Worm (Caenorhabditis elegans) whole organism, L2 larva: ENCODE data around the gene acs-10.

Experiments used
- C34F6.9 ChIP-seq: fragments of 150-350 bp; optimal IDR thresholded peaks from 2 replicates; lab custom pipeline; 2014; ENCODE audit warnings: missing biosample characterization, missing genetic modification characterization
- F13H6.1 ChIP-seq: sonication (generic microtip); optimal IDR thresholded peaks from 2 replicates; lab custom pipeline; 2016; ENCODE audit warnings: missing genetic modification characterization, missing compliant biosample characterization
- R02D3.7 ChIP-seq: fragments of 150-350 bp; optimal IDR thresholded peaks from 2 replicates; lab custom pipeline; 2014; ENCODE audit warnings: missing biosample characterization, missing genetic modification characterization
- Y55F3AM.14 ChIP-seq: fragments of 200-800 bp; sonication (Bioruptor generic); optimal IDR thresholded peaks from 2 replicates; lab custom pipeline; 2018; ENCODE audit warnings: mild to moderate bottlenecking, missing genetic modification characterization, missing compliant biosample characterization
- ZK546.5 ChIP-seq: sonication (generic microtip); optimal IDR thresholded peaks from 2 replicates; lab custom pipeline; 2017; ENCODE audit warnings: missing biosample characterization, missing genetic modification characterization
- alr-1 ChIP-seq: fragments of 150-350 bp; optimal IDR thresholded peaks from 2 replicates; lab custom pipeline; 2014; ENCODE audit warnings: missing biosample characterization, missing genetic modification characterization
- aly-2 ChIP-seq: fragments of 150-350 bp; optimal IDR thresholded peaks from 2 replicates; lab custom pipeline; 2014; ENCODE audit warnings: missing biosample characterization, missing genetic modification characterization
- ama-1 ChIP-seq: fragments of 150-350 bp; optimal IDR thresholded peaks from 2 replicates; lab custom pipeline; 2018; ENCODE audit warnings: inconsistent platforms
- blmp-1 ChIP-seq: sonication (generic microtip); optimal IDR thresholded peaks from 2 replicates; lab custom pipeline; 2017; ENCODE audit warnings: missing genetic modification characterization, mild to moderate bottlenecking, missing compliant biosample characterization, antibody characterized with exemption, moderate library complexity; ENCODE audit not compliant: insufficient read depth
- ceh-16 ChIP-seq: fragments of 150-350 bp; optimal IDR thresholded peaks from 2 replicates; lab custom pipeline; 2014; ENCODE audit warnings: missing biosample characterization, missing genetic modification characterization
- ceh-82 ChIP-seq: fragments of 150-350 bp; optimal IDR thresholded peaks from 2 replicates; lab custom pipeline; 2014; ENCODE audit warnings: missing biosample characterization, missing genetic modification characterization
- crh-2 ChIP-seq: sonication (generic microtip); optimal IDR thresholded peaks from 2 replicates; lab custom pipeline; 2017; ENCODE audit warnings: missing biosample characterization, missing genetic modification characterization
- egl-27 ChIP-seq: sonication (generic microtip); optimal IDR thresholded peaks from 3 replicates; lab custom pipeline; 2017; ENCODE audit warnings: missing biosample characterization, missing genetic modification reagents, missing genetic modification characterization
- elt-1 ChIP-seq: fragments of 150-350 bp; optimal IDR thresholded peaks from 2 replicates; lab custom pipeline; 2014; ENCODE audit warnings: missing biosample characterization, missing genetic modification characterization
- elt-3 ChIP-seq: sonication (generic microtip); optimal IDR thresholded peaks from 2 replicates; lab custom pipeline; 2017; ENCODE audit warnings: missing biosample characterization, missing genetic modification characterization
- gmeb-1 ChIP-seq: fragments of 150-350 bp; optimal IDR thresholded peaks from 2 replicates; lab custom pipeline; 2014; ENCODE audit warnings: missing biosample characterization, missing genetic modification characterization
- lin-13 ChIP-seq: fragments of 150-350 bp; optimal IDR thresholded peaks from 2 replicates; lab custom pipeline; 2014; ENCODE audit warnings: missing biosample characterization, missing genetic modification reagents, missing genetic modification characterization
- lin-39 ChIP-seq: fragments of 150-350 bp; optimal IDR thresholded peaks from 2 replicates; lab custom pipeline; 2014; ENCODE audit warnings: missing biosample characterization, missing genetic modification reagents, missing genetic modification characterization
- lsy-2 ChIP-seq, 2 experiments: fragments of 150-350 bp in 1 of 2; sonication (generic microtip) in 1 of 2; optimal IDR thresholded peaks; 2 replicates each; lab custom pipeline; 2014 to 2017; ENCODE audit warnings: missing biosample characterization in 2 of 2, missing genetic modification characterization in 2 of 2
- mab-5 ChIP-seq: fragments of 150-350 bp; optimal IDR thresholded peaks from 2 replicates; lab custom pipeline; 2014; ENCODE audit warnings: missing biosample characterization, missing genetic modification characterization
- mbf-1 ChIP-seq: sonication (generic microtip); optimal IDR thresholded peaks from 2 replicates; lab custom pipeline; 2017; ENCODE audit warnings: missing biosample characterization, missing genetic modification characterization
- mdl-1 ChIP-seq, 2 experiments: fragments of 150-350 bp in 1 of 2; sonication (generic microtip) in 1 of 2; optimal IDR thresholded peaks; 2 replicates each; lab custom pipeline; 2017; ENCODE audit warnings: missing biosample characterization in 2 of 2, missing genetic modification characterization in 2 of 2
- nhr-10 ChIP-seq: sonication (generic microtip); optimal IDR thresholded peaks from 2 replicates; lab custom pipeline; 2017; ENCODE audit warnings: missing biosample characterization, missing genetic modification characterization
- nhr-11 ChIP-seq: fragments of 150-350 bp; optimal IDR thresholded peaks from 2 replicates; lab custom pipeline; 2014; ENCODE audit warnings: missing biosample characterization, missing genetic modification characterization
- nhr-12 ChIP-seq: fragments of 150-350 bp; optimal IDR thresholded peaks from 2 replicates; lab custom pipeline; 2014; ENCODE audit warnings: missing biosample characterization, missing genetic modification characterization
- nhr-129 ChIP-seq: fragments of 150-350 bp; optimal IDR thresholded peaks from 2 replicates; lab custom pipeline; 2014; ENCODE audit warnings: missing biosample characterization, missing genetic modification characterization
- nhr-21 ChIP-seq: fragments of 150-350 bp; optimal IDR thresholded peaks from 2 replicates; lab custom pipeline; 2014; ENCODE audit warnings: missing biosample characterization, missing genetic modification characterization
- nhr-25 ChIP-seq: fragments of 150-350 bp; sonication (generic microtip); optimal IDR thresholded peaks from 3 replicates; lab custom pipeline; 2014; ENCODE audit warnings: missing biosample characterization, missing genetic modification characterization
- nhr-6 ChIP-seq: fragments of 150-350 bp; optimal IDR thresholded peaks from 2 replicates; lab custom pipeline; 2014; ENCODE audit warnings: missing biosample characterization, missing genetic modification characterization
- nhr-77 ChIP-seq: fragments of 150-350 bp; optimal IDR thresholded peaks from 2 replicates; lab custom pipeline; 2014; ENCODE audit warnings: missing biosample characterization, missing genetic modification characterization
- peb-1 ChIP-seq: fragments of 150-350 bp; optimal IDR thresholded peaks from 2 replicates; lab custom pipeline; 2014; ENCODE audit warnings: missing biosample characterization, missing genetic modification characterization
- sem-4 ChIP-seq: fragments of 150-350 bp; optimal IDR thresholded peaks from 2 replicates; lab custom pipeline; 2014; ENCODE audit warnings: missing biosample characterization, missing genetic modification reagents, missing genetic modification characterization
- skn-1 ChIP-seq: sonication (generic microtip); optimal IDR thresholded peaks from 2 replicates; lab custom pipeline; 2017; ENCODE audit warnings: missing biosample characterization, missing genetic modification characterization
- sma-3 ChIP-seq: sonication (generic microtip); optimal IDR thresholded peaks from 2 replicates; lab custom pipeline; 2016; ENCODE audit warnings: missing genetic modification reagents, missing genetic modification characterization, missing compliant biosample characterization
- snpc-4 ChIP-seq: fragments of 150-350 bp; optimal IDR thresholded peaks from 2 replicates; lab custom pipeline; 2014; ENCODE audit warnings: missing biosample characterization, missing genetic modification characterization
- unc-39 ChIP-seq: fragments of 150-350 bp; optimal IDR thresholded peaks from 2 replicates; lab custom pipeline; 2014; ENCODE audit warnings: missing biosample characterization, missing genetic modification characterization
- unc-55 ChIP-seq: fragments of 150-350 bp; sonication (generic microtip); optimal IDR thresholded peaks from 3 replicates; lab custom pipeline; 2014; ENCODE audit warnings: missing biosample characterization, missing genetic modification reagents, missing genetic modification characterization
- unc-62 ChIP-seq: fragments of 150-350 bp; optimal IDR thresholded peaks from 2 replicates; lab custom pipeline; 2014; ENCODE audit warnings: missing biosample characterization, missing genetic modification reagents, missing genetic modification characterization
- ztf-1 ChIP-seq: fragments of 200-800 bp; sonication (Bioruptor generic); conservative IDR thresholded peaks from 2 replicates; pipeline ENCODE4 v1.3.6; 2022; ENCODE audit warnings: missing genetic modification characterization, missing compliant biosample characterization
- ztf-4 ChIP-seq: fragments of 150-350 bp; optimal IDR thresholded peaks from 2 replicates; lab custom pipeline; 2014; ENCODE audit warnings: missing biosample characterization, missing genetic modification characterization

Gene acs-10

ce11 chrV:14143634-14144033 lies 2.7 kb upstream of the acs-10 start (continued):
- TF ChIP-seq lin-39 (tag; lab: Kevin White, UChicago): no peak

- no peak for TF ChIP-seq ztf-1 (GFP tag; lab: Robert Waterston, UW)
- no peak for TF ChIP-seq nhr-25 (tag; lab: Kevin White, UChicago)
- TF ChIP-seq nhr-77 (tag; lab: Kevin White, UChicago): no peak
- no peak for TF ChIP-seq lsy-2 (tag; optimal IDR thresholded peaks at IDR 0.05; lab: Kevin White, UChicago)
- no peak for TF ChIP-seq ztf-4 (tag; lab: Kevin White, UChicago)
- no peak for TF ChIP-seq alr-1 (tag; lab: Kevin White, UChicago)
- no peak for TF ChIP-seq crh-2 (tag; lab: Kevin White, UChicago)
- no peak for TF ChIP-seq aly-2 (tag; lab: Kevin White, UChicago)
- no peak for TF ChIP-seq R02D3.7
- no peak for TF ChIP-seq sma-3 (GFP tag; lab: Kevin White, UChicago)
Observed at ce11 chrV:14145267-14145666, 1.0 kb upstream of the acs-10 start, which contains the start of gene par-1. par-1 (minus strand) TSS chrV:14145367.

ce11 chrV:14147114-14147513 lies 815 bp downstream of the acs-10 start:
- no peak for TF ChIP-seq elt-3 (tag; lab: Kevin White, UChicago)
- TF ChIP-seq peb-1 (tag; lab: Kevin White, UChicago): no peak
- no peak for TF ChIP-seq unc-55
- TF ChIP-seq skn-1 (tag; lab: Kevin White, UChicago): no peak
- no peak for TF ChIP-seq sma-3 (GFP tag; lab: Kevin White, UChicago)
- no peak for TF ChIP-seq unc-39 (tag; lab: Kevin White, UChicago)
- TF ChIP-seq nhr-6 (tag; lab: Kevin White, UChicago): no peak
- TF ChIP-seq R02D3.7: no peak
- no peak for TF ChIP-seq ama-1 (lab: Kevin White, UChicago)
- TF ChIP-seq egl-27 (tag; lab: Kevin White, UChicago): no peak
- no peak for TF ChIP-seq nhr-25 (tag; lab: Kevin White, UChicago)
- TF ChIP-seq blmp-1 (tag; lab: Kevin White, UChicago): no peak
- TF ChIP-seq nhr-11: no peak
- TF ChIP-seq F13H6.1 (tag; lab: Kevin White, UChicago): no peak
- TF ChIP-seq nhr-129 (tag; lab: Kevin White, UChicago): no peak
- no peak for TF ChIP-seq aly-2 (tag; lab: Kevin White, UChicago)

- TF ChIP-seq nhr-129 (tag; lab: Kevin White, UChicago) (no peak), nhr-25 (tag; lab: Kevin White, UChicago) (peak; percentile 26), ZK546.5 (no peak), snpc-4 (tag; lab: Kevin White, UChicago) (no peak), Y55F3AM.14 (GFP tag; lab: Kevin White, UChicago) (no peak), C34F6.9 (peak; percentile 18), ztf-1 (GFP tag; lab: Robert Waterston, UW) (no peak), mbf-1 (tag; lab: Kevin White, UChicago) (no peak), gmeb-1 (no peak), unc-55 (no peak), nhr-21 (tag; lab: Kevin White, UChicago) (no peak), mdl-1 (tag; optimal IDR thresholded peaks at IDR 0.05; lab: Kevin White, UChicago) (no peak)
- TF ChIP-seq, all 48 proteins: peak for 2
Observed at ce11 chrV:14149125-14149524, 2.8 kb downstream of the acs-10 start.

DNA sequence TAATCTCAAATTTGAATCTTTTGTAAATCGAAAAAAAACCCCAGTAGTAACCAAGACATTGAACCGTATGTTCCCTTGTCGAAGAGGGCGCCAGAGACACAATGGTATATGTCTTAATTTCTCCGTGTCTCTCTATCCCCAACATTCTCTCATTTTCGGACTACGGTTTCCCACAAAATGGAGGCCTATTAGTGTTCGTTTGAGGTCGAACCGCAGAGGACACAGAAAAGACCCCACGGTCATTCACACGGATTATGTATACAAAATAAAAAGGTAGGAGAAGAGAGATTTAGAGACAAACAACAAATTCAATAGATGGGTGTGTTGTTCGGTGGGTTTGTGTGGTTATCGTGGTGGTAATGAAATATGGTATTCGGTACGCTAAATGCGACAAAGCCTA lies 4.7 kb downstream of the acs-10 start:
- TF ChIP-seq mbf-1 (tag; lab: Kevin White, UChicago) (no peak), nhr-25 (tag; lab: Kevin White, UChicago) (peak; percentile 55), ceh-16 (tag; lab: Kevin White, UChicago) (peak; percentile 82), nhr-11 (no peak)
- TF ChIP-seq, all 48 proteins: peak for 2

- TF ChIP-seq lin-39 (tag; lab: Kevin White, UChicago) (no peak), lsy-2 (tag; optimal IDR thresholded peaks at IDR 0.05; lab: Kevin White, UChicago) (no peak), mbf-1 (tag; lab: Kevin White, UChicago) (no peak), unc-62 (GFP tag; lab: Kevin White, UChicago) (no peak), lin-13 (GFP tag; lab: Kevin White, UChicago) (no peak), snpc-4 (tag; lab: Kevin White, UChicago) (no peak), blmp-1 (tag; lab: Kevin White, UChicago) (no peak), ZK546.5 (no peak), nhr-129 (tag; lab: Kevin White, UChicago) (peak; percentile 38), R02D3.7 (no peak), elt-3 (tag; lab: Kevin White, UChicago) (no peak), nhr-10 (tag; lab: Kevin White, UChicago) (no peak), mdl-1 (tag; optimal IDR thresholded peaks at IDR 0.05; lab: Kevin White, UChicago) (no peak), sem-4 (tag; lab: Kevin White, UChicago) (no peak), aly-2 (tag; lab: Kevin White, UChicago) (no peak), nhr-12 (tag; lab: Kevin White, UChicago) (no peak), alr-1 (tag; lab: Kevin White, UChicago) (no peak), egl-27 (tag; lab: Kevin White, UChicago) (no peak), gmeb-1 (no peak), unc-55 (peak; percentile 8), crh-2 (tag; lab: Kevin White, UChicago) (no peak), mab-5 (tag; lab: Kevin White, UChicago) (no peak), elt-1 (tag; lab: Kevin White, UChicago) (no peak), unc-39 (tag; lab: Kevin White, UChicago) (no peak), F13H6.1 (tag; lab: Kevin White, UChicago) (peak; percentile 70), ceh-16 (tag; lab: Kevin White, UChicago) (no peak), ceh-82 (no peak)
Observed at ce11 chrV:14153615-14154014, 7.3 kb downstream of the acs-10 start.
